Fruit fly (Drosophila melanogaster) whole organism: ENCODE measurements around the gene RhoGEF3.

Experiments
- EcR ChIP-seq, 2 experiments: fragments of >200 bp; optimal IDR thresholded peaks; 2 replicates each; lab custom pipeline; 2017; ENCODE audit warnings: missing biosample characterization in 2 of 2, missing genetic modification characterization in 2 of 2, missing genetic modification reagents in 2 of 2
- pan ChIP-seq: fragments of >200 bp; optimal IDR thresholded peaks from 2 replicates; lab custom pipeline; 2017
- psq ChIP-seq: fragments of >200 bp; optimal IDR thresholded peaks from 2 replicates; lab custom pipeline; 2017

DNA sequence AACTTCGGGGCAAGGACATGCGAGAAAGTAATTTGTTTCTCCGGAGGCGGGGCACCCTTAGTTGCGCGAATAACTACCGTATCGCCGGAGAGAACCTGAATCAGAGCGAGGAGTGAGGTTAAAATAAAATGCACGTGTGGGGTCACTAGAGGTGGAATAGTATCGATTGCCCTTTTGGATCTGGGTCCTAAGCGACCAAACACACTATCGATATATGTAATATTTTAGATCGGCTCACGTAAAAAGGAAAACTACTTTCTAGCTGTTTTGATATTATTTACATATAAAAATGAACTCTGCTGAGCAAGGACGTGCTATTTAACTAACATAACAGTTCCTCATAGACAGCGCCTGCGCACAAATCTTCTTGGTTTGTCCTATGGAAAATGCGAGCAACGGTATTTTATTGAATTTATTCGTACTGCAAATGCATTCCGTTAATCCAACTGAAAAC lies 14.5 kb upstream of the RhoGEF3 start:
- no peak for TF ChIP-seq pan
- TF ChIP-seq EcR (GFP tag; optimal IDR thresholded peaks at IDR 0.05; lab: Kevin White, UChicago): no peak
- TF ChIP-seq psq (lab: Kevin White, UChicago): no peak
